Worm (Caenorhabditis elegans) whole organism, early embryonic: ENCODE measurements around the gene gnrr-6.
A peak's percentile ranks its signal among the peaks of the same experiment; 100 is the strongest.

Source experiments
- B0310.2 ChIP-seq: sonication (generic microtip); optimal IDR thresholded peaks from 2 replicates; lab custom pipeline; 2016; ENCODE audit warnings: mild to moderate bottlenecking, missing genetic modification characterization, missing compliant biosample characterization
- F13C5.2 ChIP-seq: sonication (generic microtip); optimal IDR thresholded peaks from 2 replicates; lab custom pipeline; 2017; ENCODE audit warnings: mild to moderate bottlenecking, missing genetic modification characterization, inconsistent platforms, missing compliant biosample characterization
- aly-1 ChIP-seq: sonication (generic microtip); optimal IDR thresholded peaks from 2 replicates; lab custom pipeline; 2016; ENCODE audit warnings: missing genetic modification characterization, missing compliant biosample characterization
- ama-1 ChIP-seq: fragments of 150-350 bp; optimal IDR thresholded peaks from 2 replicates; lab custom pipeline; 2014
- ceh-13 ChIP-seq: fragments of 200-800 bp; sonication (Bioruptor generic); optimal IDR thresholded peaks from 2 replicates; lab custom pipeline; 2018; ENCODE audit warnings: mild to moderate bottlenecking, missing genetic modification characterization, missing compliant biosample characterization
- ceh-36 ChIP-seq: sonication (generic microtip); optimal IDR thresholded peaks from 2 replicates; lab custom pipeline; 2016; ENCODE audit warnings: missing genetic modification characterization, inconsistent platforms, missing compliant biosample characterization
- ets-7 ChIP-seq: sonication (generic microtip); optimal IDR thresholded peaks from 2 replicates; lab custom pipeline; 2016; ENCODE audit warnings: missing genotype, missing genetic modification characterization, missing compliant biosample characterization
- flt-1 ChIP-seq: fragments of 200-800 bp; sonication (Bioruptor generic); IDR thresholded peaks from 2 replicates; pipeline ENCODE4 v1.3.6; 2022; ENCODE audit warnings: missing genetic modification characterization, missing compliant biosample characterization
- hmbx-1 ChIP-seq: sonication (generic microtip); optimal IDR thresholded peaks from 2 replicates; lab custom pipeline; 2016; ENCODE audit warnings: mild to moderate bottlenecking, missing genetic modification characterization, missing compliant biosample characterization
- hmg-4 ChIP-seq: fragments of 200-800 bp; sonication (Bioruptor generic); optimal IDR thresholded peaks from 2 replicates; lab custom pipeline; 2018; ENCODE audit warnings: mild to moderate bottlenecking, missing genetic modification characterization, missing compliant biosample characterization
- hnd-1 ChIP-seq: sonication (generic microtip); optimal IDR thresholded peaks from 2 replicates; lab custom pipeline; 2016; ENCODE audit warnings: missing genetic modification characterization, missing compliant biosample characterization
- pes-1 ChIP-seq: fragments of 200-800 bp; sonication (Bioruptor generic); IDR thresholded peaks from 2 replicates; pipeline ENCODE4 v1.3.6; 2022; ENCODE audit warnings: missing genetic modification reagents, missing genetic modification characterization, missing compliant biosample characterization
- scrt-1 ChIP-seq: fragments of 200-800 bp; sonication (Bioruptor generic); IDR thresholded peaks from 2 replicates; pipeline ENCODE4 v1.3.6; 2022; ENCODE audit warnings: missing genetic modification characterization, missing compliant biosample characterization
- sea-1 ChIP-seq: fragments of 200-800 bp; sonication (Bioruptor generic); conservative IDR thresholded peaks from 2 replicates; pipeline ENCODE4 v1.3.6; 2022; ENCODE audit warnings: missing genetic modification characterization, missing compliant biosample characterization
- tbx-11 ChIP-seq: fragments of 200-800 bp; sonication (Bioruptor generic); IDR thresholded peaks from 2 replicates; pipeline ENCODE4 v1.3.6; 2022; ENCODE audit warnings: missing genetic modification characterization, missing compliant biosample characterization
- tbx-37 ChIP-seq: fragments of 200-800 bp; sonication (Bioruptor generic); conservative IDR thresholded peaks from 2 replicates; pipeline ENCODE4 v1.3.6; 2022; ENCODE audit warnings: missing genetic modification reagents, missing genetic modification characterization, missing compliant biosample characterization
- tra-4 ChIP-seq: sonication (generic microtip); optimal IDR thresholded peaks from 2 replicates; lab custom pipeline; 2017; ENCODE audit warnings: missing genetic modification characterization, missing compliant biosample characterization

The gnrr-6 gene

ce11 chrX:11201165-11201564 is 22.5 kb downstream of the gnrr-6 start, which contains the start of gene col-179:
TSS of gene col-179 (plus strand) at chrX:11201465.
- TF ChIP-seq hmg-4 (GFP tag; lab: Kevin White, UChicago) = no peak
- no peak for TF ChIP-seq scrt-1 (GFP tag; lab: Robert Waterston, UW)
- no peak for TF ChIP-seq aly-1
- TF ChIP-seq ceh-36 (tag; lab: Kevin White, UChicago) = no peak
- TF ChIP-seq sea-1 = no peak
- no peak for TF ChIP-seq tbx-11 (GFP tag; lab: Robert Waterston, UW)
- TF ChIP-seq hmbx-1 (tag; lab: Kevin White, UChicago) = no peak
- TF ChIP-seq flt-1 (GFP tag; lab: Robert Waterston, UW) = no peak
- TF ChIP-seq hnd-1 = no peak
- no peak for TF ChIP-seq B0310.2 (tag; lab: Kevin White, UChicago)
- no peak for TF ChIP-seq pes-1
- no peak for TF ChIP-seq F13C5.2 (tag; lab: Kevin White, UChicago)
- TF ChIP-seq tbx-37 (GFP tag; lab: Robert Waterston, UW) = no peak
- no peak for TF ChIP-seq ets-7
- TF ChIP-seq tra-4 (tag; lab: Kevin White, UChicago) = no peak
- no peak for TF ChIP-seq ama-1 (lab: Kevin White, UChicago)

DNA sequence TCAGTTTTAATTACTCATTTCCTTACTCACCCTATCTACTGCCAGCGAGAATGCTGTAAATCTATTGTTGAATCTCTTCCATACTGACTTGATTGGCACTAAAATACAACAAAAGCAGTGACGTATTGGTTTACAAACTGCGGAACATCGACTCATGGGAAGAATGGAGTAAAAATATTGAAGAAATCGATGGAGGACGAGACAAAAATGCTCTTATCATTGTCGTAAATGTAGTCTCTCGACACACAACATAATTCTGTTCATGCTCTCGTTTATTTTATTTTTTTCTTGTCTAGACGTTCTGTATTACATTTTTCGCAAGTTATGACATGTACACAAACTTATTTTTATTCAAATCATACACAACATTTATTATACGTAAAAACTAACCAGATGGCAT is 25.1 kb downstream of the gnrr-6 start, which contains the start of gene C34F6.11:
Gene C34F6.11, minus strand, starts transcription at position 160 of the 400 bp plus-strand sequence.
- no peak for TF ChIP-seq hmbx-1 (tag; lab: Kevin White, UChicago)
- no peak for TF ChIP-seq B0310.2 (tag; lab: Kevin White, UChicago)
- no peak for TF ChIP-seq ceh-36 (tag; lab: Kevin White, UChicago)
- TF ChIP-seq hmg-4 (GFP tag; lab: Kevin White, UChicago) = no peak
- TF ChIP-seq tbx-37 (GFP tag; lab: Robert Waterston, UW) = no peak
- no peak for TF ChIP-seq ets-7
- no peak for TF ChIP-seq aly-1
- TF ChIP-seq ceh-13 = no peak
- no peak for TF ChIP-seq flt-1 (GFP tag; lab: Robert Waterston, UW)

DNA sequence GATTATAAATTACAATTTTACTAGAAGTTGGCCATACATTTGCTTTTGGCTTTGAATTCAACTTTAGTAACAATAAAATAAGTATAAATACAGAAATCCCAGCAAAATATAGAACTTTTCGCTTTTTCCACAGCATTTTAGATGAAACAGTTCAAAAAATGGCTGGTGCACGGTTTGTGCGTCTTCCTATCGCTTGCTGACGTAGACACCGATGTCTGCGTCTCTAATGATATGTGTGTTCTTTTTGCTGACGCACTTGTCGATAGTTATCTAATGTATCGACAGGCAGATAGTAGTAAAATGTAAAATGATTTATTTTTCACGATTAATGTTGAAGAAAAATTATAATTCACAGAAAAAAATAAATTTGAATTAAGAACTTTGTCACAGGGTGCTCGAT is 28.3 kb downstream of the gnrr-6 start, which contains the start of gene hst-2:
Gene hst-2, minus strand, starts transcription at position 203 of the 400 bp plus-strand sequence.
- TF ChIP-seq aly-1 = no peak
- TF ChIP-seq tbx-37 (GFP tag; lab: Robert Waterston, UW) = no peak
- no peak for TF ChIP-seq ceh-36 (tag; lab: Kevin White, UChicago)
- TF ChIP-seq flt-1 (GFP tag; lab: Robert Waterston, UW) = no peak
- no peak for TF ChIP-seq hnd-1
- no peak for TF ChIP-seq scrt-1 (GFP tag; lab: Robert Waterston, UW)
- TF ChIP-seq hmg-4 (GFP tag; lab: Kevin White, UChicago) = no peak
- TF ChIP-seq pes-1 = 0 out of 2 replicates have a peak, but pooled peaks have one; percentile 20
- no peak for TF ChIP-seq ceh-13
- peak; percentile 18 for TF ChIP-seq ets-7
- no peak for TF ChIP-seq sea-1
- no peak for TF ChIP-seq hmbx-1 (tag; lab: Kevin White, UChicago)
- TF ChIP-seq F13C5.2 (tag; lab: Kevin White, UChicago) = peak; percentile 60

DNA sequence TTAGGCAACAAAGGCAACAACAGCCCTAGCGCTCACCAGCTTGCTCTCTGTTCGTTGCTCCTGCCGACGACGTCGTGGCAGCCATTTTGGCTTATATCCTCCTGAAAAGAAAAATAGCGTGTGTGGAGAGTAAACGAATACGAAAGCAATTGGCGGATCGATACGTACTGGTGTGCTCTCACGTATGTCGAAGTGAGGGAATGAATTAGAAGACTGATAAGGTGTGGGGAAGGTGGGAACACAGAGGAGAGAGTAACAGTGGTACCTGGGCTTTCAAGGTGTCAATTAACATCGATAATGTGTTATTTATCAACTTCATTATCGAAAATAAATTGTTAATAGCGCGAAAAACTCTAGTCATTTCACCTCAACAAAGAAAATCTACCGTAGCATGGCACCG is 30.1 kb downstream of the gnrr-6 start, which contains the start of gene C34F6.5:
Gene C34F6.5, minus strand, starts transcription at position 101 of the 400 bp plus-strand sequence.
- TF ChIP-seq hnd-1 = no peak
- no peak for TF ChIP-seq ceh-36 (tag; lab: Kevin White, UChicago)
- TF ChIP-seq ceh-13 = no peak
- TF ChIP-seq scrt-1 (GFP tag; lab: Robert Waterston, UW) = no peak
- no peak for TF ChIP-seq B0310.2 (tag; lab: Kevin White, UChicago)
- TF ChIP-seq tra-4 (tag; lab: Kevin White, UChicago) = no peak
- TF ChIP-seq sea-1 = no peak
- TF ChIP-seq ama-1 (lab: Kevin White, UChicago) = no peak
- no peak for TF ChIP-seq hmg-4 (GFP tag; lab: Kevin White, UChicago)
- no peak for TF ChIP-seq tbx-37 (GFP tag; lab: Robert Waterston, UW)
- no peak for TF ChIP-seq aly-1
- no peak for TF ChIP-seq ets-7
- TF ChIP-seq tbx-11 (GFP tag; lab: Robert Waterston, UW) = no peak
- no peak for TF ChIP-seq pes-1
- no peak for TF ChIP-seq F13C5.2 (tag; lab: Kevin White, UChicago)

DNA sequence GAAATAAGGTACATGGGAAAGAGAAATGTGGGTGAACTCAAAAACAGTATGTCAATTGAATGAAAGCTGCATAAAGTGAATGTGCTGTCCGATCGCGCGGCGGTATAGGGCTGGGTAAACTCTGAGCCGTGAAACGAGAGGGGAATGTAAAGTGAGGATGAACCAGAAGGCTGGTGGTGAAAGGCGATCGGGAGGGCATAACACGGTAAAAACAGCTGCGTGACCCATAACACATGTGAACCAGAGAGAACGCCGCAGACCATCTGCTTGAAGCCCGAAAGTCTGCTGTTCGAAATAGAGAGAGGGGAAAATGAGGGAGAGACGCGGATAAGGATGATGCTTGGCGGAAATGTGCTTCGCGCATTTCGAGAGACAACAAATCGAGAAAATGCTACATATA is 31.7 kb downstream of the gnrr-6 start:
- no peak for TF ChIP-seq tbx-37 (GFP tag; lab: Robert Waterston, UW)
- peak; percentile 63 for TF ChIP-seq hmg-4 (GFP tag; lab: Kevin White, UChicago)
- TF ChIP-seq B0310.2 (tag; lab: Kevin White, UChicago) = no peak

- TF ChIP-seq hnd-1 = no peak
Measured at ce11 chrX:11211360-11211759, 32.7 kb downstream of the gnrr-6 start.

ce11 chrX:11215420-11216050 is 36.8 kb downstream of the gnrr-6 start, which contains the start of the genes C34F6.7 and idh-2:
TSS of gene C34F6.7 (minus strand) at chrX:11215470.
TSS of gene idh-2 (plus strand) at chrX:11216000.
- TF ChIP-seq F13C5.2 (tag; lab: Kevin White, UChicago) (no peak), tbx-11 (GFP tag; lab: Robert Waterston, UW) (no peak), B0310.2 (tag; lab: Kevin White, UChicago) (no peak), sea-1 (0 out of 2 replicates have a peak, but pooled peaks have one; percentile 14), hmg-4 (GFP tag; lab: Kevin White, UChicago) (peak; percentile 46), tbx-37 (GFP tag; lab: Robert Waterston, UW) (no peak), hmbx-1 (tag; lab: Kevin White, UChicago) (no peak)
